Worm (Caenorhabditis elegans) whole organism, L4/young adult: ENCODE measurements around the gene bath-27.

Experiments
- W03F9.2 ChIP-seq: fragments of 150-350 bp; optimal IDR thresholded peaks from 2 replicates; lab custom pipeline; 2014; ENCODE audit warnings: missing biosample characterization, missing genetic modification characterization
- dao-5 ChIP-seq: sonication (generic microtip); optimal IDR thresholded peaks from 2 replicates; lab custom pipeline; 2016; ENCODE audit warnings: missing genotype, missing genetic modification characterization, moderate library complexity, missing compliant biosample characterization
- him-1 ChIP-seq: sonication (generic microtip); optimal IDR thresholded peaks from 2 replicates; lab custom pipeline; 2016; ENCODE audit warnings: missing genotype, missing genetic modification reagents, missing genetic modification characterization, missing compliant biosample characterization

The bath-27 gene

DNA sequence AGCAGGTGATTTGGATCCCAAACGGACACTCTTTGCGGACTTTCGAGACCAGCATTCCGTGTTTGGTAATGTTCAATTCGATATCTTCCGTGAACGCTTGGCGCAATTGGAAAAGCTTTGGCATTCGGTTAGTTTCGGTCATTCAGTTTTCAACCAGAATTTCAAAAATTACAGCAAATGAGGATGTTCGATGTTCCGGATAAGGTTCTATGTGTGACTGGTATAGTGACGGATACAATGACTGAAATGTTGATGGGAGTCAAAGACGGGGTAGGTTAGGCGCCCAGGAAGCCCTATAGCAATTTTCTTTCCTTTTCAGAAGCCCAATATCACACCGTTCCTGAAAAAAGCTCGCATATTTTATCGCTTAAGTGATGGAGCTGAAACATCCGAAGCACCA lies 24.2 kb downstream of the bath-27 start:
- TF ChIP-seq W03F9.2 (tag; lab: Kevin White, UChicago), result no peak
- no peak for TF ChIP-seq dao-5
- no peak for TF ChIP-seq him-1 (tag; lab: Kevin White, UChicago)

DNA sequence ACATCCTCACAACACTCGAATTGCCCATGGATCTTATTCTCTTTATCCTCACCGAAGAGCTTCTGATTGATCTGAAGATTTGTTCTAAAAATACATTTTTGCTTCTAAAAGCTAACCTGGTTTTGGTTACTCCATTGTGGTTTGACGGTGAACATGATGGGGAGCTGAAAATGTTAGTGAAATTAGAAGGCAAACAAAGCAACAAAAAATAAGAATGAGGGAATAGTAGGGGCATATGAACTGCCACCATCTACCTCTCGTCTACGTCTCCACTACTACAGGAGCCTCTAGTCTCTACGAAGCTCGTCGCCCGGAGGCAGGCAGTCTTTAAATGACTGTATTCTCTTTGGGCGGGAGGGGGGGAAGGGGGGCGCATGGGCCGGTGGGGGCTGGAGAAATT lies 26.8 kb downstream of the bath-27 start, which contains the start of gene T06D4.2:
TSS of gene T06D4.2 (minus strand) at position 170 of the 400 bp plus-strand sequence.
- TF ChIP-seq W03F9.2 (tag; lab: Kevin White, UChicago), result no peak
- TF ChIP-seq dao-5, result no peak
- no peak for TF ChIP-seq him-1 (tag; lab: Kevin White, UChicago)

- TF ChIP-seq dao-5, result no peak
- no peak for TF ChIP-seq W03F9.2 (tag; lab: Kevin White, UChicago)
- TF ChIP-seq him-1 (tag; lab: Kevin White, UChicago), result no peak
These were observed 28.6 kb downstream of the bath-27 start, which contains the start of gene T06D4.6 for ce11 chrII:3387503-3387902. T06D4.6 (minus strand) TSS chrII:3387603.

ce11 chrII:3395484-3395883 lies 36.5 kb downstream of the bath-27 start, which contains the start of gene nep-20:
nep-20 (minus strand) TSS chrII:3395584.
- no peak for TF ChIP-seq dao-5

- TF ChIP-seq dao-5 (no peak), him-1 (tag; lab: Kevin White, UChicago) (no peak), W03F9.2 (tag; lab: Kevin White, UChicago) (no peak)
These were observed 40.3 kb downstream of the bath-27 start, which contains the start of gene nep-9 for ce11 chrII:3399212-3399611. nep-9 (minus strand) TSS chrII:3399312.

ce11 chrII:3402854-3403253 lies 43.9 kb downstream of the bath-27 start, which contains the start of gene nep-10:
nep-10 (minus strand) TSS chrII:3402954.
- TF ChIP-seq W03F9.2 (tag; lab: Kevin White, UChicago) (no peak), dao-5 (no peak), him-1 (tag; lab: Kevin White, UChicago) (no peak)

DNA sequence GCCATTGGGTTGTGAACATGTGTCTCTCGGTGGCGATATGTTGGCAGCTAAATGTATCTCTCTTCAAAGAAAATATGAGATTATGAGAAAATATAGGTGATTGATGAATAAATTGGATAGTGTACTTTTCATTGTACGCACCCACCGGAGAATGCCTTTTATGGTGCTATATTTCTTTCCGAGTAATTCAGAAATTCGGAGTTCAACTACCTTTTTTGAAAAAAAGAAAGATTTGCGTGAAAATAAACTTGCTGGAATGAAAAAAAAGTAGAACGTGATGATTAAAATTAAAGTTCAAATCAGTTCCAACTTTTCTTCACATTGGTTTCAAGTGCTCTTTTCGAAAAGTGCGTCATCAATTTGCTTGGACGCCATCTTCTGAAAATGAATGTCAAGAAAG lies 44.6 kb downstream of the bath-27 start, which contains the start of gene nep-8:
TSS of gene nep-8 (plus strand) at position 301 of the 400 bp plus-strand sequence.
- TF ChIP-seq dao-5 (no peak), him-1 (tag; lab: Kevin White, UChicago) (no peak), W03F9.2 (tag; lab: Kevin White, UChicago) (no peak)
